Worm (Caenorhabditis elegans) whole organism, early embryonic: Measurements from ENCODE around the gene slt-1.

ENCODE experiments used
- B0310.2 ChIP-seq: sonication (generic microtip); optimal IDR thresholded peaks from 2 replicates; lab custom pipeline; 2016; ENCODE audit warnings: mild to moderate bottlenecking, missing genetic modification characterization, missing compliant biosample characterization
- ama-1 ChIP-seq: fragments of 150-350 bp; optimal IDR thresholded peaks from 2 replicates; lab custom pipeline; 2014
- ets-7 ChIP-seq: sonication (generic microtip); optimal IDR thresholded peaks from 2 replicates; lab custom pipeline; 2016; ENCODE audit warnings: missing genotype, missing genetic modification characterization, missing compliant biosample characterization
- pes-1 ChIP-seq: fragments of 200-800 bp; sonication (Bioruptor generic); IDR thresholded peaks from 2 replicates; pipeline ENCODE4 v1.3.6; 2022; ENCODE audit warnings: missing genetic modification reagents, missing genetic modification characterization, missing compliant biosample characterization
- sea-1 ChIP-seq: fragments of 200-800 bp; sonication (Bioruptor generic); conservative IDR thresholded peaks from 2 replicates; pipeline ENCODE4 v1.3.6; 2022; ENCODE audit warnings: missing genetic modification characterization, missing compliant biosample characterization

DNA sequence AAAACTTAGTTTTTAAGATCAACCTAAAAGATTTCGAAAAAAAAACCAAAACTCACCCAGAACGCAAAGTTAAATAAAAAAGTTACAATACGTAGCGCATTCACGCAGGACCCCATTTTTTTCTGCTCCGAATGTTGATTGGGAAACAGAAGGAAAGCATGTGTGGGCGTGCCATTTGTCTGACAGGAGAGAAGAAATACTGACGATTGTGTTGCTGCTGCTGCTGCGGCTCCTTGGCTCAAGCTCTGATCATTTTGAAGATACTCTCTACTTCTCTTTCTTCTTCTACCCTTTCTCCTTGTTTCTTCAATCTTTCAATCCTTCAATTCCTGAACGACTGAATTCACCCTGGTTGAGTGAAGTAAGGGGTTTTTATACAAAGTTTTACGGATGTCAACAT, 55.2 kb downstream of the slt-1 start, which contains the start of gene tsp-8:
- TF ChIP-seq B0310.2 (tag; lab: Kevin White, UChicago) (no peak), sea-1 (GFP tag; lab: Robert Waterston, UW) (no peak), ama-1 (no peak), ets-7 (tag; lab: Kevin White, UChicago) (no peak), pes-1 (GFP tag; lab: Robert Waterston, UW) (no peak)
